Worm (Caenorhabditis elegans) whole organism, late embryonic: ENCODE results near the gene ZK1010.8.

Experiments
- C08G9.2 ChIP-seq: sonication (generic microtip); optimal IDR thresholded peaks from 2 replicates; lab custom pipeline; 2016; ENCODE audit warnings: mild to moderate bottlenecking, missing genetic modification characterization, moderate library complexity, missing compliant biosample characterization
- K02D7.2 ChIP-seq: sonication (generic microtip); optimal IDR thresholded peaks from 2 replicates; lab custom pipeline; 2017; ENCODE audit warnings: mild to moderate bottlenecking, missing genetic modification characterization, missing compliant biosample characterization
- K09A11.1 ChIP-seq: sonication (generic microtip); optimal IDR thresholded peaks from 2 replicates; lab custom pipeline; 2017; ENCODE audit warnings: antibody characterized with exemption, mild to moderate bottlenecking, missing genetic modification characterization, missing compliant biosample characterization; ENCODE audit not compliant: insufficient read depth
- T23F11.4 ChIP-seq: fragments of 200-800 bp; sonication (Bioruptor generic); optimal IDR thresholded peaks from 2 replicates; lab custom pipeline; 2018; ENCODE audit warnings: mild to moderate bottlenecking, missing genetic modification characterization, missing compliant biosample characterization
- Y22D7AL.16 ChIP-seq: sonication (generic microtip); optimal IDR thresholded peaks from 2 replicates; lab custom pipeline; 2016; ENCODE audit warnings: missing genetic modification characterization, missing compliant biosample characterization
- ceh-14 ChIP-seq: sonication (generic microtip); optimal IDR thresholded peaks from 2 replicates; lab custom pipeline; 2016; ENCODE audit warnings: missing genotype, missing genetic modification characterization, missing compliant biosample characterization
- ceh-18 ChIP-seq: sonication (generic microtip); optimal IDR thresholded peaks from 2 replicates; lab custom pipeline; 2016; ENCODE audit warnings: missing genetic modification characterization, missing compliant biosample characterization
- ceh-30 ChIP-seq: fragments of 150-350 bp; optimal IDR thresholded peaks from 2 replicates; lab custom pipeline; 2014; ENCODE audit warnings: missing biosample characterization, missing genetic modification characterization
- ceh-31 ChIP-seq: sonication (generic microtip); optimal IDR thresholded peaks from 2 replicates; lab custom pipeline; 2016; ENCODE audit warnings: missing genetic modification characterization, missing compliant biosample characterization
- ceh-34 ChIP-seq: sonication (generic microtip); optimal IDR thresholded peaks from 2 replicates; lab custom pipeline; 2016; ENCODE audit warnings: mild to moderate bottlenecking, missing genetic modification characterization, missing compliant biosample characterization
- che-1 ChIP-seq: sonication (generic microtip); optimal IDR thresholded peaks from 2 replicates; lab custom pipeline; 2016; ENCODE audit warnings: mild to moderate bottlenecking, missing genetic modification characterization, missing compliant biosample characterization
- dve-1 ChIP-seq: sonication (generic microtip); optimal IDR thresholded peaks from 2 replicates; lab custom pipeline; 2017; ENCODE audit warnings: antibody characterized with exemption, mild to moderate bottlenecking, missing genetic modification characterization, missing compliant biosample characterization
- elt-4 ChIP-seq: sonication (generic microtip); optimal IDR thresholded peaks from 2 replicates; lab custom pipeline; 2016; ENCODE audit warnings: missing genetic modification characterization, missing compliant biosample characterization
- fax-1 ChIP-seq: sonication (generic microtip); optimal IDR thresholded peaks from 2 replicates; lab custom pipeline; 2016; ENCODE audit warnings: missing genotype, missing genetic modification characterization, missing compliant biosample characterization
- fkh-6 ChIP-seq: sonication (generic microtip); optimal IDR thresholded peaks from 2 replicates; lab custom pipeline; 2016; ENCODE audit warnings: missing genetic modification characterization, missing compliant biosample characterization
- gmeb-2 ChIP-seq: sonication (generic microtip); optimal IDR thresholded peaks from 2 replicates; lab custom pipeline; 2016; ENCODE audit warnings: missing genetic modification characterization, inconsistent platforms, missing compliant biosample characterization
- hlh-13 ChIP-seq: fragments of 200-800 bp; sonication (Bioruptor generic); optimal IDR thresholded peaks from 2 replicates; lab custom pipeline; 2018; ENCODE audit warnings: mild to moderate bottlenecking, missing genetic modification characterization, missing compliant biosample characterization
- hlh-8 ChIP-seq: sonication (generic microtip); optimal IDR thresholded peaks from 2 replicates; lab custom pipeline; 2016; ENCODE audit warnings: missing genotype, missing genetic modification characterization, missing compliant biosample characterization
- lim-6 ChIP-seq: sonication (generic microtip); optimal IDR thresholded peaks from 2 replicates; lab custom pipeline; 2016; ENCODE audit warnings: missing genetic modification characterization, missing compliant biosample characterization
- madf-2 ChIP-seq: sonication (generic microtip); optimal IDR thresholded peaks from 2 replicates; lab custom pipeline; 2017; ENCODE audit warnings: missing genetic modification characterization, missing compliant biosample characterization
- mec-3 ChIP-seq: sonication (generic microtip); optimal IDR thresholded peaks from 2 replicates; lab custom pipeline; 2016; ENCODE audit warnings: borderline replicate concordance, missing genetic modification characterization, missing compliant biosample characterization
- nfya-1 ChIP-seq: sonication (generic microtip); optimal IDR thresholded peaks from 2 replicates; lab custom pipeline; 2017; ENCODE audit warnings: missing genetic modification characterization, mild to moderate bottlenecking, missing compliant biosample characterization, antibody characterized with exemption, moderate library complexity
- nhr-232 ChIP-seq: sonication (generic microtip); optimal IDR thresholded peaks from 2 replicates; lab custom pipeline; 2016; ENCODE audit warnings: missing genetic modification characterization, missing compliant biosample characterization
- npax-4 ChIP-seq: sonication (generic microtip); optimal IDR thresholded peaks from 2 replicates; lab custom pipeline; 2016; ENCODE audit warnings: missing genetic modification characterization, missing compliant biosample characterization
- odd-2 ChIP-seq: sonication (generic microtip); optimal IDR thresholded peaks from 2 replicates; lab custom pipeline; 2017; ENCODE audit warnings: antibody characterized with exemption, mild to moderate bottlenecking, missing genetic modification characterization, missing compliant biosample characterization
- pag-3 ChIP-seq: sonication (generic microtip); optimal IDR thresholded peaks from 2 replicates; lab custom pipeline; 2016; ENCODE audit warnings: missing compliant biosample characterization, missing genetic modification characterization, borderline replicate concordance
- pax-1 ChIP-seq: fragments of 150-350 bp; optimal IDR thresholded peaks from 2 replicates; lab custom pipeline; 2014; ENCODE audit warnings: missing biosample characterization, missing genetic modification characterization
- pha-2 ChIP-seq: sonication (generic microtip); optimal IDR thresholded peaks from 2 replicates; lab custom pipeline; 2017; ENCODE audit warnings: mild to moderate bottlenecking, missing genetic modification characterization, missing compliant biosample characterization
- pqm-1 ChIP-seq: sonication (generic microtip); optimal IDR thresholded peaks from 2 replicates; lab custom pipeline; 2016; ENCODE audit warnings: missing genetic modification characterization, missing compliant biosample characterization
- ref-2 ChIP-seq: sonication (generic microtip); optimal IDR thresholded peaks from 2 replicates; lab custom pipeline; 2016; ENCODE audit warnings: missing genetic modification characterization, missing compliant biosample characterization
- rnt-1 ChIP-seq: sonication (generic microtip); optimal IDR thresholded peaks from 2 replicates; lab custom pipeline; 2016; ENCODE audit warnings: missing genetic modification characterization, missing compliant biosample characterization
- sdc-2 ChIP-seq: sonication (generic microtip); optimal IDR thresholded peaks from 2 replicates; lab custom pipeline; 2016; ENCODE audit warnings: missing genotype, missing genetic modification characterization, missing compliant biosample characterization
- sox-2 ChIP-seq: fragments of 200-800 bp; sonication (Bioruptor generic); IDR thresholded peaks from 2 replicates; pipeline ENCODE4 v1.3.6; 2022; ENCODE audit warnings: missing genetic modification reagents, missing genetic modification characterization, missing compliant biosample characterization
- sox-4 ChIP-seq: sonication (generic microtip); optimal IDR thresholded peaks from 2 replicates; lab custom pipeline; 2017; ENCODE audit warnings: mild to moderate bottlenecking, missing genetic modification characterization, inconsistent platforms, missing compliant biosample characterization
- syd-9 ChIP-seq: sonication (generic microtip); optimal IDR thresholded peaks from 2 replicates; lab custom pipeline; 2016; ENCODE audit warnings: mild to moderate bottlenecking, missing genetic modification characterization, moderate library complexity, missing compliant biosample characterization
- tbx-2 ChIP-seq: sonication (generic microtip); optimal IDR thresholded peaks from 2 replicates; lab custom pipeline; 2016; ENCODE audit warnings: missing genetic modification characterization, missing compliant biosample characterization
- ttx-3 ChIP-seq: sonication (generic microtip); optimal IDR thresholded peaks from 2 replicates; lab custom pipeline; 2016; ENCODE audit warnings: missing genetic modification reagents, missing genetic modification characterization, missing compliant biosample characterization
- unc-3 ChIP-seq, 2 experiments: fragments of 200-800 bp in 1 of 2; sonication (Bioruptor generic) in 1 of 2; sonication (generic microtip) in 1 of 2; conservative IDR thresholded peaks in 1 of 2; optimal IDR thresholded peaks in 1 of 2; 2 replicates each; pipeline versions ENCODE4 v1.3.6 to Lab custom; 2016 to 2022; ENCODE audit warnings: missing compliant biosample characterization in 2 of 2, missing genetic modification characterization in 2 of 2, missing genetic modification reagents in 1 of 2
- unc-42 ChIP-seq: sonication (generic microtip); optimal IDR thresholded peaks from 2 replicates; lab custom pipeline; 2016; ENCODE audit warnings: missing genotype, missing genetic modification characterization, missing compliant biosample characterization
- unc-55 ChIP-seq: sonication (generic microtip); optimal IDR thresholded peaks from 2 replicates; lab custom pipeline; 2017; ENCODE audit warnings: missing biosample characterization, missing genetic modification reagents, missing genetic modification characterization
- unc-86 ChIP-seq: sonication (generic microtip); optimal IDR thresholded peaks from 2 replicates; lab custom pipeline; 2016; ENCODE audit warnings: missing genetic modification characterization, missing compliant biosample characterization
- zip-5 ChIP-seq: sonication (generic microtip); optimal IDR thresholded peaks from 2 replicates; lab custom pipeline; 2016; ENCODE audit warnings: missing genetic modification characterization, missing compliant biosample characterization
- ztf-16 ChIP-seq: sonication (generic microtip); optimal IDR thresholded peaks from 2 replicates; lab custom pipeline; 2017; ENCODE audit warnings: missing genetic modification characterization, missing compliant biosample characterization

Gene ZK1010.8

ce11 chrIII:13011927-13012326, 11.5 kb upstream of the ZK1010.8 start:
- TF ChIP-seq madf-2 (tag; lab: Kevin White, UChicago) (no peak), ref-2 (tag; lab: Kevin White, UChicago) (no peak), zip-5 (tag; lab: Kevin White, UChicago) (no peak)

- no peak for TF ChIP-seq npax-4 (tag; lab: Kevin White, UChicago)
- TF ChIP-seq ceh-30: no peak
- TF ChIP-seq ceh-14: no peak
- TF ChIP-seq pag-3 (tag; lab: Kevin White, UChicago): no peak
- no peak for TF ChIP-seq unc-55
- TF ChIP-seq ttx-3 (tag; lab: Kevin White, UChicago): no peak
- no peak for TF ChIP-seq K09A11.1
- no peak for TF ChIP-seq sox-4 (tag; lab: Kevin White, UChicago)
- no peak for TF ChIP-seq nhr-232
- no peak for TF ChIP-seq pqm-1
- TF ChIP-seq che-1 (tag; lab: Kevin White, UChicago): no peak
- no peak for TF ChIP-seq unc-3 (GFP tag; conservative IDR thresholded peaks at IDR 0.05; lab: Robert Waterston, UW)
- no peak for TF ChIP-seq unc-3 (tag; optimal IDR thresholded peaks at IDR 0.05; lab: Kevin White, UChicago)
- no peak for TF ChIP-seq C08G9.2 (tag; lab: Kevin White, UChicago)
- no peak for TF ChIP-seq fkh-6 (tag; lab: Kevin White, UChicago)
These were observed 4.7 kb upstream of the ZK1010.8 start, which contains the start of gene snf-7 for ce11 chrIII:13005161-13005560. snf-7 (plus strand) TSS chrIII:13005461.

- TF ChIP-seq K02D7.2 (tag; lab: Kevin White, UChicago) (peak; percentile 10), rnt-1 (tag; lab: Kevin White, UChicago) (no peak), dve-1 (peak; percentile 88)
These were observed 3.8 kb upstream of the ZK1010.8 start for ce11 chrIII:13004316-13004715.

ce11 chrIII:13002098-13002497, 1.6 kb upstream of the ZK1010.8 start, which contains the start of gene ZK1010.10:
ZK1010.10 (plus strand) TSS chrIII:13002383.
- TF ChIP-seq unc-86 (no peak), tbx-2 (tag; lab: Kevin White, UChicago) (peak; percentile 42), odd-2 (tag; lab: Kevin White, UChicago) (no peak), pax-1 (peak; percentile 55), ttx-3 (tag; lab: Kevin White, UChicago) (no peak), pha-2 (no peak), ceh-14 (peak; percentile 41), unc-55 (peak; percentile 51), hlh-13 (GFP tag; lab: Kevin White, UChicago) (no peak), mec-3 (tag; lab: Kevin White, UChicago) (no peak), ceh-31 (tag; lab: Kevin White, UChicago) (peak; percentile 75), syd-9 (tag; lab: Kevin White, UChicago) (no peak), nfya-1 (peak; percentile 65), elt-4 (no peak), ceh-18 (tag; lab: Kevin White, UChicago) (peak; percentile 23), fax-1 (tag; lab: Kevin White, UChicago) (no peak), pag-3 (tag; lab: Kevin White, UChicago) (no peak), zip-5 (tag; lab: Kevin White, UChicago) (no peak), ceh-34 (tag; lab: Kevin White, UChicago) (peak; percentile 19), ztf-16 (no peak), unc-42 (tag; lab: Kevin White, UChicago) (peak; percentile 59), sox-4 (tag; lab: Kevin White, UChicago) (no peak), sox-2 (GFP tag; lab: Robert Waterston, UW) (no peak), gmeb-2 (tag; lab: Kevin White, UChicago) (no peak), hlh-8 (no peak), sdc-2 (tag; lab: Kevin White, UChicago) (no peak), K09A11.1 (no peak), Y22D7AL.16 (tag; lab: Kevin White, UChicago) (no peak), T23F11.4 (GFP tag; lab: Kevin White, UChicago) (no peak), C08G9.2 (tag; lab: Kevin White, UChicago) (no peak), lim-6 (tag; lab: Kevin White, UChicago) (no peak)
- TF ChIP-seq, all 69 proteins: peak for 9
